Fruit fly (Drosophila melanogaster): ENCODE measurements around the gene CG45307.

CG45307 gene

dm6 chr2L:8717618-8718336 is 34.1 kb downstream of the CG45307 start (continued):
- TF ChIP-seq achi (GFP tag; optimal IDR thresholded peaks at IDR 0.05) (peak; percentile 92), CG10669 (GFP tag; optimal IDR thresholded peaks at IDR 0.05) (peak; percentile 83), CG6163 (GFP tag; IDR thresholded peaks at IDR 0.05) (peak; percentile 84), Blimp-1 (GFP tag; optimal IDR thresholded peaks at IDR 0.05) (peak; percentile 70), CG6854 (GFP tag; optimal IDR thresholded peaks at IDR 0.05) (peak; percentile 57), vri (GFP tag; optimal IDR thresholded peaks at IDR 0.05) (peak; percentile 92), CG11762 (GFP tag; optimal IDR thresholded peaks at IDR 0.05; ENCODE audit: insufficient read depth) (peak; percentile 83), CG3919 (GFP tag; optimal IDR thresholded peaks at IDR 0.05) (peak; percentile 91), CG6808 (GFP tag; optimal IDR thresholded peaks at IDR 0.05) (peak; percentile 89), Lpt (GFP tag; optimal IDR thresholded peaks at IDR 0.05) (peak; percentile 91), CG31627 (GFP tag; optimal IDR thresholded peaks at IDR 0.05) (peak; percentile 82), lz (GFP tag; optimal IDR thresholded peaks at IDR 0.05) (peak; percentile 89), CG8319 (GFP tag; optimal IDR thresholded peaks at IDR 0.05) (peak; percentile 80), Eip93F (GFP tag; optimal IDR thresholded peaks at IDR 0.05) (no peak), CG11294 (GFP tag; IDR thresholded peaks at IDR 0.05) (peak; percentile 77; the same call in 1 of the 2 replicates)

dm6 chr2L:8716383-8716782 is 35.5 kb downstream of the CG45307 start:
- TF ChIP-seq Eip78C (GFP tag) = peak; percentile 41
- no peak for TF ChIP-seq Hr38 (GFP tag; optimal IDR thresholded peaks at IDR 0.05)
- no peak for TF ChIP-seq Hr4 (GFP tag; optimal IDR thresholded peaks at IDR 0.05)
- TF ChIP-seq vri (GFP tag; optimal IDR thresholded peaks at IDR 0.05) = peak; percentile 71
- peak; percentile 37 for TF ChIP-seq svp (GFP tag)
- no peak for TF ChIP-seq CG8319 (GFP tag; optimal IDR thresholded peaks at IDR 0.05)
- no peak for TF ChIP-seq CG10669 (GFP tag; optimal IDR thresholded peaks at IDR 0.05)
- no peak for TF ChIP-seq salr (GFP tag; optimal IDR thresholded peaks at IDR 0.05)
- TF ChIP-seq Eip75B (GFP tag; optimal IDR thresholded peaks at IDR 0.05) = no peak

- TF ChIP-seq eg (GFP tag; IDR thresholded peaks at IDR 0.05) = no peak
- peak; percentile 19 for TF ChIP-seq fkh (GFP tag; optimal IDR thresholded peaks at IDR 0.05)
These were observed 36.5 kb downstream of the CG45307 start for dm6 chr2L:8715454-8715853.

dm6 chr2L:8714513-8714912 is 37.4 kb downstream of the CG45307 start:
- no peak for TF ChIP-seq fd85E (GFP tag; optimal IDR thresholded peaks at IDR 0.05)
- TF ChIP-seq Sox14 (GFP tag; optimal IDR thresholded peaks at IDR 0.05) = no peak
- TF ChIP-seq CG11294 (GFP tag; IDR thresholded peaks at IDR 0.05) = no peak
- peak; percentile 59 for TF ChIP-seq svp (GFP tag)
- no peak for TF ChIP-seq net (GFP tag; optimal IDR thresholded peaks at IDR 0.05)
- no peak for TF ChIP-seq acj6 (GFP tag; optimal IDR thresholded peaks at IDR 0.05)

dm6 chr2L:8709413-8709812 is 42.5 kb downstream of the CG45307 start, which contains the start of gene Hnf4:
TSS of gene Hnf4 (minus strand) at chr2L:8709611.
- TF ChIP-seq Eip78C (GFP tag) = peak; percentile 59
- no peak for TF ChIP-seq fkh (GFP tag; optimal IDR thresholded peaks at IDR 0.05)
- peak; percentile 99 for TF ChIP-seq achi (GFP tag; optimal IDR thresholded peaks at IDR 0.05)
- no peak for TF ChIP-seq topi (GFP tag; optimal IDR thresholded peaks at IDR 0.05)
- peak; percentile 7 for TF ChIP-seq CG1621 (tag; optimal IDR thresholded peaks at IDR 0.05)
- no peak for TF ChIP-seq Eip93F (GFP tag; optimal IDR thresholded peaks at IDR 0.05)
- no peak for TF ChIP-seq net (GFP tag; optimal IDR thresholded peaks at IDR 0.05)
- no peak for TF ChIP-seq dac (GFP tag; optimal IDR thresholded peaks at IDR 0.05)
- TF ChIP-seq CG6163 (GFP tag; IDR thresholded peaks at IDR 0.05) = no peak
- TF ChIP-seq Hr39 (GFP tag; optimal IDR thresholded peaks at IDR 0.05) = no peak
- peak; percentile 87 for TF ChIP-seq Blimp-1 (GFP tag; optimal IDR thresholded peaks at IDR 0.05)
- no peak for TF ChIP-seq salr (GFP tag; optimal IDR thresholded peaks at IDR 0.05)
- TF ChIP-seq CG3032 (tag; optimal IDR thresholded peaks at IDR 0.05) = no peak
- peak; percentile 94 for TF ChIP-seq svp (GFP tag)
- peak in 1 of 2 experiments; percentile 6 for TF ChIP-seq ss (GFP tag; optimal IDR thresholded peaks at IDR 0.05)
- TF ChIP-seq CG6276 (GFP tag; optimal IDR thresholded peaks at IDR 0.05) = no peak
- no peak for TF ChIP-seq CG8119 (GFP tag; IDR thresholded peaks at IDR 0.05)
- peak; percentile 33 for TF ChIP-seq Sox14 (GFP tag; optimal IDR thresholded peaks at IDR 0.05)
- TF ChIP-seq Hr4 (GFP tag; optimal IDR thresholded peaks at IDR 0.05) = no peak
- peak; percentile 57 for TF ChIP-seq vri (GFP tag; optimal IDR thresholded peaks at IDR 0.05)
- TF ChIP-seq CG11902 (GFP tag; optimal IDR thresholded peaks at IDR 0.05) = no peak
- TF ChIP-seq Sox102F (GFP tag; optimal IDR thresholded peaks at IDR 0.05) = no peak
- no peak for TF ChIP-seq CG6854 (GFP tag; optimal IDR thresholded peaks at IDR 0.05)
- TF ChIP-seq acj6 (GFP tag; optimal IDR thresholded peaks at IDR 0.05) = no peak
- TF ChIP-seq Smox (GFP tag; optimal IDR thresholded peaks at IDR 0.05) = no peak
- TF ChIP-seq CG11294 (GFP tag; IDR thresholded peaks at IDR 0.05) = no peak
- TF ChIP-seq CG34406 (GFP tag; optimal IDR thresholded peaks at IDR 0.05) = no peak
- TF ChIP-seq fd59A (GFP tag; optimal IDR thresholded peaks at IDR 0.05) = no peak
- TF ChIP-seq CG6808 (GFP tag; optimal IDR thresholded peaks at IDR 0.05) = peak; percentile 34
